Worm (Caenorhabditis elegans): ENCODE data around the gene lgc-25.

lgc-25 gene

DNA sequence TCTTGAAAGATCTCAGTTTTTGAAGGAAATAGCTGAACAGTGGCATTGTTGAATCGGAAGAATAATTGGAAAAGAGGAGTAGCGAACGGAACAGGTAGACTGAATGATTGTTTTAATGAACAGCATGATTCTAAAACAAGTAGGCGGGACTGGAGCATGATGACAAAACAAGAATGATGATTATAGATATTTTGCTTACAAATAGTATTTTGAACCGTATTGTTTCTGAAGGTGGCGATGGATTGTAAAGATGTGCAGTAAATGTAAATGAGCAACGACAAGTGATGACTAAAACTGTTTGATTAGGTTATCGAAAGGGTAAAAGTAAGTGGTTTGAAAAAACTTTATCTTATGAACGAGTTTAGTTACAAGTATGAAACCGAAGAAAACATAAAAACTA lies 27.3 kb downstream of the lgc-25 start, which contains the start of gene F28H6.8:
Gene F28H6.8 (minus strand): TSS at position 101 of the 400 bp plus-strand sequence.
- TF ChIP-seq R02D3.7 (tag; optimal IDR thresholded peaks at IDR 0.05) (no peak), ama-1 (optimal IDR thresholded peaks at IDR 0.05) (no peak), nhr-12 (tag; optimal IDR thresholded peaks at IDR 0.05) (no peak), alr-1 (tag; optimal IDR thresholded peaks at IDR 0.05) (no peak), lin-39 (tag; optimal IDR thresholded peaks at IDR 0.05) (no peak), lin-11 (tag; optimal IDR thresholded peaks at IDR 0.05) (no peak), ceh-16 (tag; optimal IDR thresholded peaks at IDR 0.05) (no peak)

DNA sequence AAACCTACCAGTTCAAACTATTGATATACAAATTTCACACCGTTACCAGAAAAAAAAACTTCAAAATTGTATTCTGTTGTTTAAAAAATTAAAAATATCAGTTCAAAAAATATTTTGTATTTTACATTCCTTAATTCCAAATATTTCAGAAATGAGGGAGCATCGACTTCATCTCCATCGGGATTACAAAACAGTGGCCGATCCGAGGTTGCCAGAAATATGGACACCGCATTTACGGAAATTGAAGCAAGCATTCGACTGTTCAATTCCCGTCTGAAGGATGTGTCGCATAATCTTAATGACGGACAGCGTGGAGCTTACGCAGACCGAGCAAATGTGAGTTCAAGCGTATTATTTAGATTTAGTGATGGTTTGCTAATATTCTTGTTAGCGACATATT lies 28.9 kb downstream of the lgc-25 start:
- TF ChIP-seq skn-1 (tag; optimal IDR thresholded peaks at IDR 0.05) (no peak), elt-1 (tag; optimal IDR thresholded peaks at IDR 0.05) (no peak), blmp-1 (tag; optimal IDR thresholded peaks at IDR 0.05; ENCODE audit: insufficient read depth) (no peak), egl-27 (tag; optimal IDR thresholded peaks at IDR 0.05) (no peak), fos-1 (tag; optimal IDR thresholded peaks at IDR 0.05) (no peak), nhr-10 (tag; optimal IDR thresholded peaks at IDR 0.05) (no peak), nhr-25 (tag; optimal IDR thresholded peaks at IDR 0.05) (no peak), aly-2 (tag; optimal IDR thresholded peaks at IDR 0.05) (no peak), ama-1 (optimal IDR thresholded peaks at IDR 0.05) (no peak), mdl-1 (tag; optimal IDR thresholded peaks at IDR 0.05) (no peak), sma-3 (GFP tag; optimal IDR thresholded peaks at IDR 0.05) (no peak), ztf-11 (tag; optimal IDR thresholded peaks at IDR 0.05) (no peak), snpc-4 (tag; optimal IDR thresholded peaks at IDR 0.05) (no peak), alr-1 (tag; optimal IDR thresholded peaks at IDR 0.05) (no peak), C34F6.9 (tag; optimal IDR thresholded peaks at IDR 0.05) (no peak), lsy-2 (tag; optimal IDR thresholded peaks at IDR 0.05) (no peak)

DNA sequence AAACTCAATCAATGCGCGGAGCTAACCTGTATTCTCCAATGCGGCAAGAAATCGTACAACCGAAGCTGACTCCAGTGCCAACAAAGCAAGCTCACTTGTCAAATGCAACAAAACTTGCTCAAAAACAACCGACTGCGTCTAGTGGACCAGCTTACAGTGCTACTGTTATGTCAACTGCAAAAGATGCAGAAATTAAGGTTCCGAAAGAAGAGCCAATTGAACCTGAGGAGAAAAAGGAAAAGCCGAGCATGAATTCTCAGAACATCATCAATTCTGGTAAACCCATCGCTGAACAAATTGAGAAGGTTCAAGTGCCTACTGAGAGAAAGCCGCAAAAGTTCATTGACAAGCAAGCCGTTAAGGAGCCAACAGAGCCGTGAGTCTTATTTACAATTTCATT lies 30.1 kb downstream of the lgc-25 start:
- TF ChIP-seq ztf-1 (GFP tag; conservative IDR thresholded peaks at IDR 0.05) (no peak), egl-27 (tag; optimal IDR thresholded peaks at IDR 0.05) (no peak), C34F6.9 (tag; optimal IDR thresholded peaks at IDR 0.05) (no peak), crh-2 (tag; optimal IDR thresholded peaks at IDR 0.05) (no peak), nhr-77 (tag; optimal IDR thresholded peaks at IDR 0.05) (no peak), dmd-4 (tag; optimal IDR thresholded peaks at IDR 0.05) (no peak), ama-1 (optimal IDR thresholded peaks at IDR 0.05) (no peak), nhr-11 (tag; optimal IDR thresholded peaks at IDR 0.05) (no peak), snpc-4 (tag; optimal IDR thresholded peaks at IDR 0.05) (no peak), mab-5 (tag; optimal IDR thresholded peaks at IDR 0.05) (no peak), sem-4 (tag; optimal IDR thresholded peaks at IDR 0.05) (no peak), lin-13 (GFP tag; optimal IDR thresholded peaks at IDR 0.05) (no peak), alr-1 (tag; optimal IDR thresholded peaks at IDR 0.05) (no peak), elt-1 (tag; optimal IDR thresholded peaks at IDR 0.05) (no peak)

DNA sequence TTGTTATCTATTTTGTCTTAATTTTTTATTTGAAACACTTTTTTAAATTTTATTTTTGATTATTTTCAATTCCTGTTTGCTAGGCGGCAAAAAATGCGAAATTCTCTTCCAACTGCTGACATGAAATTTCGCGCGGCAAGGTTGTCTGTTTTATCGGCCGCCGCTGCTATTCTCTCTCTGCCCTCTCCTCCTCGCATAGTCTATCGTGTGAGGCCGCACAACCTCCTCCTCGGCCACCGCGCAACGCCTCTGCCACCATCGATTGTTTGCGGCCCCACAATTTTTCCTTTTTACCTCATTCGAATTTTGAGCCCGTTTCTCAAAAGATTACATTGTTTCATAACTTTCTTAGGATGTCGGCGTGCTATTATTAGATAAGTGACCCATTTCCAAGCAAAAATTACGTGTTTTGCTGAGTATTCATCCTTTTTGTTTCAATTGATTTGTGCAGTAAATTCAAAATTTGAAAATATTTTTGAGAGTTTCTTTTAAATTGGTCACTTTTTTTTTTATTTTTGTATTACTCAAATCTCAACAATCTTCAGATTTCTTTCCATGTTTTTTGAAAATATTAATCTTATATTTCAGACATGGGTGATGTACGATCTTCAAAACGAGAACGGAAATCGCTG lies 34.1 kb downstream of the lgc-25 start, which contains the start of gene F28H6.4:
Gene F28H6.4 (plus strand): TSS at position 582 of the 632 bp plus-strand sequence.
- TF ChIP-seq fos-1 (tag; optimal IDR thresholded peaks at IDR 0.05) (peak; percentile 17), unc-55 (GFP tag; optimal IDR thresholded peaks at IDR 0.05) (peak; percentile 47), ztf-11 (tag; optimal IDR thresholded peaks at IDR 0.05) (no peak), peb-1 (tag; optimal IDR thresholded peaks at IDR 0.05) (no peak), nhr-6 (tag; optimal IDR thresholded peaks at IDR 0.05) (no peak), C34F6.9 (tag; optimal IDR thresholded peaks at IDR 0.05) (no peak), ceh-16 (tag; optimal IDR thresholded peaks at IDR 0.05) (no peak), nhr-77 (tag; optimal IDR thresholded peaks at IDR 0.05) (no peak)

DNA sequence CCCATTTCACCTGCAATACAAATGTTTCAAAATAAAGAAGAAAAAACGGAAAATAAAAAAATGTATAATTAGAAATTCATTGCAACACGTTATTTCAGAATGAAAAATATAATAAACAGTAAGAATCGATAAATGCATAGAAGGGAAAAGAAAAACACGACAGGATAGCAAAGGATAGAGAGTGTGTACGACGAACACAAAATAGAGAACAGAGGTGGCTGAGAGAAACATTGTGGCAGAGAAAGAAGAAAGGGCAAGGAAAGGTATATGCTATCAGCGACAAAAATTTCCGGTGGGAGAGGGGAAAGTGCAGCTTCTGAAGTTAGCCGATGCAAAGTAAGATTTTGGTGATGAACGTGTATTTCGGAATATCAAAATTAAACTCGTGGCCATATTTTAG lies 35.7 kb downstream of the lgc-25 start, which contains the start of gene F28H6.6:
Gene F28H6.6 (minus strand): TSS at position 10 of the 400 bp plus-strand sequence.
- no peak for TF ChIP-seq mbf-1 (tag; optimal IDR thresholded peaks at IDR 0.05)
- TF ChIP-seq aly-2 (tag; optimal IDR thresholded peaks at IDR 0.05), result no peak
- no peak for TF ChIP-seq egl-27 (tag; optimal IDR thresholded peaks at IDR 0.05)
- TF ChIP-seq sma-9 (GFP tag; optimal IDR thresholded peaks at IDR 0.05), result no peak
- no peak for TF ChIP-seq sma-9 (tag; optimal IDR thresholded peaks at IDR 0.05)
- no peak for TF ChIP-seq elt-3 (tag; optimal IDR thresholded peaks at IDR 0.05)
- TF ChIP-seq lin-11 (tag; optimal IDR thresholded peaks at IDR 0.05), result no peak
- TF ChIP-seq mab-5 (tag; optimal IDR thresholded peaks at IDR 0.05), result no peak
- TF ChIP-seq unc-39 (tag; optimal IDR thresholded peaks at IDR 0.05), result no peak
- no peak for TF ChIP-seq snpc-4 (tag; optimal IDR thresholded peaks at IDR 0.05)
- no peak for TF ChIP-seq zag-1 (tag; optimal IDR thresholded peaks at IDR 0.05)
- TF ChIP-seq nhr-21 (tag; optimal IDR thresholded peaks at IDR 0.05), result no peak
